Worm (Caenorhabditis elegans): Measurements from ENCODE around the gene F22B7.1.

F22B7.1 gene

DNA sequence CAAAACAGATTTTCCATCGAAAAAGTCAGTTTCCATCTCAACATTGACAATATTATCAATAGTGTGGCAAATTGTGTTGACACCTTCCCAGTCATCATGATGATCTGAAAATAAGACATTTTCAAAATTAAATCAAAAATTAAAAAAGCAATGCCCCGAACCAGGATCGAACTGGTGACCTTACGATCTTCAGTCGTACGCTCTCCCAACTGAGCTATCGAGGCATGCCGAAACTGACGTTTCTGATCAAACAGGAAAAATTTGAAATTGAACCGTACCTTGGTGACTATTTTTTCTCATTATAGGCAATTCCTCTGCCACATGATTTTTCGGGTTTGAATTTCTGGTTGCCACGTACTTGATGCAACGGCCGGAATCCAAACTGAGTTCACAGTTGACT, 11.7 kb upstream of the F22B7.1 start:
- TF ChIP-seq Y48G9A.11 (GFP tag; IDR thresholded peaks at IDR 0.05) (peak; percentile 41; the same call in 1 of the 2 replicates), attf-4 (tag; optimal IDR thresholded peaks at IDR 0.05) (no peak), lin-29 (GFP tag; IDR thresholded peaks at IDR 0.05) (no peak), F26F4.8 (GFP tag; conservative IDR thresholded peaks at IDR 0.05) (0 out of 2 replicates have a peak, but pooled peaks have one; percentile 36), mdt-29 (GFP tag; IDR thresholded peaks at IDR 0.05) (peak; percentile 21; the same call in 1 of the 2 replicates), lim-7 (GFP tag; IDR thresholded peaks at IDR 0.05) (peak; percentile 76), ama-1 (optimal IDR thresholded peaks at IDR 0.05) (peak; percentile 77), php-3 (GFP tag; IDR thresholded peaks at IDR 0.05) (0 out of 2 replicates have a peak, but pooled peaks have one; percentile 8), mxl-3 (GFP tag; optimal IDR thresholded peaks at IDR 0.05) (no peak), arid-1 (GFP tag; conservative IDR thresholded peaks at IDR 0.05) (peak; percentile 42; the same call in 1 of the 2 replicates), tra-1 (GFP tag; IDR thresholded peaks at IDR 0.05) (0 out of 2 replicates have a peak, but pooled peaks have one; percentile 31), T26A8.4 (GFP tag; IDR thresholded peaks at IDR 0.05) (peak; percentile 35; the same call in 1 of the 2 replicates), vab-7 (GFP tag; IDR thresholded peaks at IDR 0.05) (0 out of 2 replicates have a peak, but pooled peaks have one; percentile 51), zfp-3 (GFP tag; conservative IDR thresholded peaks at IDR 0.05) (no peak), dmd-8 (GFP tag; IDR thresholded peaks at IDR 0.05) (0 out of 2 replicates have a peak, but pooled peaks have one; percentile 18), hif-1 (tag; optimal IDR thresholded peaks at IDR 0.05) (no peak), lin-38 (GFP tag; IDR thresholded peaks at IDR 0.05) (peak; percentile 44)

- TF ChIP-seq ceh-62 (tag; optimal IDR thresholded peaks at IDR 0.05) (no peak), ama-1 (optimal IDR thresholded peaks at IDR 0.05) (no peak), hlh-11 (tag; optimal IDR thresholded peaks at IDR 0.05) (peak; percentile 53), mxl-3 (GFP tag; optimal IDR thresholded peaks at IDR 0.05) (no peak), nhr-48 (tag; optimal IDR thresholded peaks at IDR 0.05) (peak; percentile 6), dve-1 (tag; optimal IDR thresholded peaks at IDR 0.05; ENCODE audit: insufficient read depth) (peak; percentile 70), fkh-10 (GFP tag; optimal IDR thresholded peaks at IDR 0.05) (no peak), lin-15B (tag; optimal IDR thresholded peaks at IDR 0.05) (no peak), aha-1 (tag) (peak; percentile 83), lsy-2 (tag; optimal IDR thresholded peaks at IDR 0.05) (no peak), ceh-32 (tag; optimal IDR thresholded peaks at IDR 0.05; ENCODE audit: poor library complexity) (no peak), T26A8.4 (GFP tag; IDR thresholded peaks at IDR 0.05) (no peak), ZK546.5 (tag; optimal IDR thresholded peaks at IDR 0.05) (no peak), nhr-28 (tag; optimal IDR thresholded peaks at IDR 0.05) (peak; percentile 38), Y75B8A.6 (GFP tag; IDR thresholded peaks at IDR 0.05) (no peak), mdl-1 (tag; optimal IDR thresholded peaks at IDR 0.05) (peak in 1 of 2 experiments; percentile 39), egl-43 (GFP tag; IDR thresholded peaks at IDR 0.05) (no peak), lin-29 (GFP tag; IDR thresholded peaks at IDR 0.05) (no peak), lin-38 (GFP tag; IDR thresholded peaks at IDR 0.05) (no peak), dmd-8 (GFP tag; IDR thresholded peaks at IDR 0.05) (no peak), daf-16 (GFP tag; optimal IDR thresholded peaks at IDR 0.05) (no peak), daf-16 (tag; optimal IDR thresholded peaks at IDR 0.05) (peak; percentile 67), fos-1 (tag; optimal IDR thresholded peaks at IDR 0.05) (no peak), hlh-30 (tag; optimal IDR thresholded peaks at IDR 0.05; ENCODE audit: insufficient read depth) (peak; percentile 65), pha-4 (GFP tag; IDR thresholded peaks at IDR 0.05) (no peak), pha-4 (tag; optimal IDR thresholded peaks at IDR 0.05) (peak; percentile 39), unc-130 (GFP tag; optimal IDR thresholded peaks at IDR 0.05) (no peak), zip-2 (tag; optimal IDR thresholded peaks at IDR 0.05) (no peak), F10B5.3 (tag; optimal IDR thresholded peaks at IDR 0.05) (no peak), lin-13 (GFP tag; optimal IDR thresholded peaks at IDR 0.05) (no peak), nhr-11 (tag; optimal IDR thresholded peaks at IDR 0.05) (no peak), ZK337.2 (GFP tag; IDR thresholded peaks at IDR 0.05) (no peak), dmd-6 (GFP tag; IDR thresholded peaks at IDR 0.05) (peak; percentile 27; the same call in 1 of the 2 replicates), spr-1 (tag; optimal IDR thresholded peaks at IDR 0.05) (peak; percentile 2)
Observed at ce11 chrIII:8653875-8654386, 11.2 kb upstream of the F22B7.1 start, which contains the start of gene F22B7.9. F22B7.9 (minus strand) TSS chrIII:8653925.

All from whole organism, L4 larva.